Worm (Caenorhabditis elegans) whole organism, young adult: ENCODE data around the gene col-90.
"Not testable (repeated sequence)": the region's sequence is repeated elsewhere in the genome, so short reads cannot be mapped to it uniquely, and the experiment has no call there.

ENCODE experiments used
- C06A6.2 ChIP-seq: fragments of 200-800 bp; sonication (Bioruptor generic); conservative IDR thresholded peaks from 2 replicates; pipeline ENCODE4 v1.3.6; 2022; ENCODE audit warnings: missing genetic modification characterization, missing compliant biosample characterization
- C17E4.6 ChIP-seq: fragments of 200-800 bp; sonication (Bioruptor generic); IDR thresholded peaks from 2 replicates; pipeline ENCODE4 v1.3.6; 2022; ENCODE audit warnings: missing genetic modification reagents, missing genetic modification characterization, missing compliant biosample characterization
- ama-1 ChIP-seq, 3 experiments: fragments of 150-350 bp in 1 of 3; sonication (generic microtip) in 2 of 3; optimal IDR thresholded peaks; 2 replicates each; lab custom pipeline; 2014 to 2018; ENCODE audit warnings: missing biosample characterization in 2 of 3, missing genetic modification characterization in 2 of 3, missing genetic modification reagents in 2 of 3
- ceh-40 ChIP-seq: fragments of 200-800 bp; sonication (Bioruptor generic); IDR thresholded peaks from 2 replicates; pipeline ENCODE4 v1.3.6; 2022; ENCODE audit warnings: missing genetic modification characterization, missing compliant biosample characterization
- hlh-26 ChIP-seq: fragments of 200-800 bp; sonication (Bioruptor generic); conservative IDR thresholded peaks from 2 replicates; pipeline ENCODE4 v1.3.6; 2022; ENCODE audit warnings: missing genetic modification reagents, missing genetic modification characterization, missing compliant biosample characterization
- lin-26 ChIP-seq: fragments of 200-800 bp; sonication (Bioruptor generic); IDR thresholded peaks from 2 replicates; pipeline ENCODE4 v1.3.6; 2022; ENCODE audit warnings: missing genetic modification reagents, missing genetic modification characterization, missing compliant biosample characterization
- lin-35 ChIP-seq, 3 experiments: fragments of 150-350 bp in 2 of 3; sonication (generic microtip) in 1 of 3; optimal IDR thresholded peaks; 2 replicates each; lab custom pipeline; 2014 to 2018; ENCODE audit warnings: missing biosample characterization in 3 of 3, missing genetic modification characterization in 3 of 3, missing genetic modification reagents in 3 of 3
- nhr-120 ChIP-seq: fragments of 200-800 bp; sonication (Bioruptor generic); IDR thresholded peaks from 2 replicates; pipeline ENCODE4 v1.3.6; 2022; ENCODE audit warnings: missing genetic modification characterization, missing compliant biosample characterization
- nhr-179 ChIP-seq: sonication (generic microtip); optimal IDR thresholded peaks from 2 replicates; lab custom pipeline; 2016; ENCODE audit warnings: mild to moderate bottlenecking, missing genetic modification characterization, missing compliant biosample characterization
- pha-4 ChIP-seq: fragments of 150-350 bp; sonication (generic microtip); optimal IDR thresholded peaks from 2 replicates; lab custom pipeline; 2014; ENCODE audit warnings: missing biosample characterization, missing genetic modification reagents, missing genetic modification characterization
- rec-8 ChIP-seq, 2 experiments: sonication (generic microtip); optimal IDR thresholded peaks; 2 replicates each; lab custom pipeline; 2016; ENCODE audit warnings: mild to moderate bottlenecking in 2 of 2, missing genetic modification characterization in 2 of 2, missing genetic modification reagents in 2 of 2, missing genotype in 2 of 2, missing biosample characterization in 1 of 2, missing compliant biosample characterization in 1 of 2, moderate library complexity in 1 of 2
- sdz-38 ChIP-seq: sonication (generic microtip); optimal IDR thresholded peaks from 2 replicates; lab custom pipeline; 2016; ENCODE audit warnings: missing genotype, missing genetic modification characterization, missing compliant biosample characterization
- tbp1 ChIP-seq: fragments of 200-800 bp; sonication (Bioruptor generic); optimal IDR thresholded peaks from 2 replicates; lab custom pipeline; 2018; ENCODE audit warnings: mild to moderate bottlenecking, missing genetic modification characterization, missing compliant biosample characterization

DNA sequence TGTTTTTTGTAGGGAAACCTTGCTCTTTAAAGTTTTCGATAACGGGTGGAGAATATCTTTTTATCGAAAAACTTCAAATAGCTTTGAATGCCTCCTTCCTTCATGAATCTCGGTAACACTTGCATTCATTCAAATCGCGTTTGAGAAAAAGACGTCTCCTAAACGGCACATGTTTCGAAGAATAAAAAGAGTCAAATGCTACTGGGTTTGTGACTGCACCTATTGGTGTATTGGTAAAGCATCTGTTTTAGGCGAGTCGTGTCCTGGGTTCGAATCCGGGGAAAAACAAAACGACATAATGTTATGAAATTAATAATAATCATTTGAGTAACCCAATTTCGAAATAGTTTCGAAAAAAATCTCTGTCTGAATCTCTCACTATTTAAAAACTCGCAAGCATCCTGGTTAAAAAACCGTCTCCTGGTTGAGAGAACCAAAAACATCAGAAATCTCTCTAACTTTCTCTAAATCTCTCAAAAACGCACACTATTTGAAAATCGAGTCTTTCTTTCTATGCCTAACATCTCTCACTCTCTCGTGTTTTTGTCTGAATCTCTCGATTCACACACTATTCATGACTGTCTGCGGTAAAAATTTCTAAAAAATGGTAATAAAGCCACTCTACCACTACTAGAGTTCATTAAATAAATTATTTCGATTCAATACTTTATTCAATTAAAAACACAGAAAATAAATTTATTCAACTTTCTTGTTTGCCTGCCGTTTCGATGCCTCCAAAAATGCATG is 17.5 kb downstream of the col-90 start:
- TF ChIP-seq nhr-120 (GFP tag; lab: Robert Waterston, UW); C17E4.6; ceh-40 (GFP tag; lab: Robert Waterston, UW); lin-35 (GFP tag; optimal IDR thresholded peaks at IDR 0.05; lab: Kevin White, UChicago); hlh-26 (GFP tag; lab: Robert Waterston, UW); ama-1 (optimal IDR thresholded peaks at IDR 0.05; lab: Kevin White, UChicago); ama-1 (GFP tag; optimal IDR thresholded peaks at IDR 0.05; lab: Kevin White, UChicago); rec-8 (tag; optimal IDR thresholded peaks at IDR 0.05; lab: Kevin White, UChicago); pha-4 (tag; lab: Kevin White, UChicago); C06A6.2 (GFP tag; lab: Robert Waterston, UW); sdz-38 (tag; lab: Kevin White, UChicago); nhr-179: not testable (repeated sequence)
- peak; percentile 44; the same call in 1 of the 2 replicates for TF ChIP-seq lin-26 (GFP tag; lab: Robert Waterston, UW)
- TF ChIP-seq tbp1, result peak; percentile 14
